Worm (Caenorhabditis elegans): ENCODE results near the gene Y7A5A.2.

Gene Y7A5A.2

ce11 chrX:15822197-15822596 lies 49.7 kb upstream of the Y7A5A.2 start, which contains the start of gene Y7A5A.8:
TSS of gene Y7A5A.8 (plus strand) at chrX:15822497.
- TF ChIP-seq snu-23 (GFP tag; optimal IDR thresholded peaks at IDR 0.05) (no peak), nhr-71 (tag; optimal IDR thresholded peaks at IDR 0.05) (no peak), Y116A8C.19 (tag; optimal IDR thresholded peaks at IDR 0.05; ENCODE audit: borderline replicate concordance) (no peak), alr-1 (tag; optimal IDR thresholded peaks at IDR 0.05; ENCODE audit: borderline replicate concordance) (no peak), nhr-90 (tag; optimal IDR thresholded peaks at IDR 0.05; ENCODE audit: poor library complexity) (no peak)

- TF ChIP-seq elt-2 (tag; optimal IDR thresholded peaks at IDR 0.05) (no peak), fkh-4 (tag; optimal IDR thresholded peaks at IDR 0.05; ENCODE audit: borderline replicate concordance) (no peak), aha-1 (tag; optimal IDR thresholded peaks at IDR 0.05) (no peak), nhr-11 (tag; optimal IDR thresholded peaks at IDR 0.05) (no peak), nhr-85 (tag) (no peak), vab-15 (tag; optimal IDR thresholded peaks at IDR 0.05) (no peak), tlp-1 (tag; optimal IDR thresholded peaks at IDR 0.05) (no peak)
Observed at ce11 chrX:15814548-15814947, 42.0 kb upstream of the Y7A5A.2 start.

ce11 chrX:15811341-15811740 lies 38.8 kb upstream of the Y7A5A.2 start:
- TF ChIP-seq sptf-1 (tag; optimal IDR thresholded peaks at IDR 0.05), result no peak
- no peak for TF ChIP-seq lin-39 (tag; optimal IDR thresholded peaks at IDR 0.05)
- no peak for TF ChIP-seq nhr-77 (tag; optimal IDR thresholded peaks at IDR 0.05)
- TF ChIP-seq nhr-76 (tag; optimal IDR thresholded peaks at IDR 0.05), result no peak
- no peak for TF ChIP-seq skn-1 (tag; optimal IDR thresholded peaks at IDR 0.05)
- TF ChIP-seq ztf-11 (tag; optimal IDR thresholded peaks at IDR 0.05), result no peak
- no peak for TF ChIP-seq nhr-28 (tag; optimal IDR thresholded peaks at IDR 0.05)
- TF ChIP-seq tlp-1 (tag; optimal IDR thresholded peaks at IDR 0.05), result no peak
- no peak for TF ChIP-seq nhr-84 (tag; optimal IDR thresholded peaks at IDR 0.05)
- TF ChIP-seq dpl-1 (GFP tag; optimal IDR thresholded peaks at IDR 0.05), result no peak
- TF ChIP-seq nhr-85 (tag), result no peak
- TF ChIP-seq fos-1 (tag; optimal IDR thresholded peaks at IDR 0.05), result no peak
- no peak for TF ChIP-seq elt-2 (tag; optimal IDR thresholded peaks at IDR 0.05)
- TF ChIP-seq dsc-1 (tag; optimal IDR thresholded peaks at IDR 0.05), result no peak

- no peak for TF ChIP-seq mep-1 (tag; optimal IDR thresholded peaks at IDR 0.05)
- TF ChIP-seq fkh-8 (tag; optimal IDR thresholded peaks at IDR 0.05), result peak; percentile 52
Observed at ce11 chrX:15804072-15804471, 31.5 kb upstream of the Y7A5A.2 start, which contains the start of gene Y7A5A.7. TSS of gene Y7A5A.7 (minus strand) at chrX:15804172.

- TF ChIP-seq unc-130 (tag; optimal IDR thresholded peaks at IDR 0.05) (no peak), blmp-1 (tag; optimal IDR thresholded peaks at IDR 0.05) (no peak), unc-86 (tag; optimal IDR thresholded peaks at IDR 0.05) (no peak), skn-1 (tag; optimal IDR thresholded peaks at IDR 0.05) (no peak), mab-9 (GFP tag; IDR thresholded peaks at IDR 0.05) (no peak), nhr-28 (tag; optimal IDR thresholded peaks at IDR 0.05) (no peak), ceh-8 (GFP tag; optimal IDR thresholded peaks at IDR 0.05) (no peak), jun-1 (tag; optimal IDR thresholded peaks at IDR 0.05) (no peak), lin-35 (GFP tag; optimal IDR thresholded peaks at IDR 0.05) (no peak)
Observed at ce11 chrX:15801827-15802226, 29.3 kb upstream of the Y7A5A.2 start.

ce11 chrX:15799595-15799994 lies 27.1 kb upstream of the Y7A5A.2 start, which contains the start of gene Y7A5A.6:
TSS of gene Y7A5A.6 (minus strand) at chrX:15799695.
- TF ChIP-seq unc-30 (tag; optimal IDR thresholded peaks at IDR 0.05) (no peak), elt-2 (tag; optimal IDR thresholded peaks at IDR 0.05) (peak; percentile 35)

Data from whole organism, L1 larva.